Fruit fly (Drosophila melanogaster) whole organism, embryonic: Measurements from ENCODE around the gene CG42759.

Experiments used
- ATbp ChIP-seq: fragments of 200-800 bp; sonication (Bioruptor generic); optimal IDR thresholded peaks from 2 replicates; lab custom pipeline; 2017; ENCODE audit warnings: missing biosample characterization, mild to moderate bottlenecking, missing genetic modification characterization, missing genetic modification reagents
- CG10209 ChIP-seq: fragments of 200-800 bp; sonication (Bioruptor generic); optimal IDR thresholded peaks from 3 replicates; lab custom pipeline; 2017; ENCODE audit warnings: missing biosample characterization, mild to moderate bottlenecking, missing genetic modification characterization, missing genetic modification reagents
- CG11093 ChIP-seq: fragments of 200-800 bp; sonication (Bioruptor generic); IDR thresholded peaks from 3 replicates; pipeline ENCODE4 v1.3.6; 2022; ENCODE audit warnings: missing biosample characterization, missing genetic modification characterization
- CG12744 ChIP-seq: fragments of 200-800 bp; sonication (Bioruptor generic); optimal IDR thresholded peaks from 2 replicates; lab custom pipeline; 2016; ENCODE audit warnings: missing biosample characterization, missing genetic modification characterization
- CG13123 ChIP-seq: fragments of 200-800 bp; sonication (Bioruptor generic); optimal IDR thresholded peaks from 2 replicates; lab custom pipeline; 2016; ENCODE audit warnings: missing biosample characterization, missing genetic modification characterization
- CG14050 ChIP-seq: fragments of 200-800 bp; sonication (Bioruptor generic); IDR thresholded peaks from 3 replicates; pipeline ENCODE4 v1.3.6; 2022; ENCODE audit warnings: missing biosample characterization, missing genetic modification characterization
- CG14710 ChIP-seq: fragments of 200-800 bp; sonication (Bioruptor generic); optimal IDR thresholded peaks from 3 replicates; lab custom pipeline; 2019; ENCODE audit warnings: missing biosample characterization, mild to moderate bottlenecking, missing genetic modification characterization, moderate library complexity
- CG15269 ChIP-seq: fragments of 200-800 bp; sonication (Bioruptor generic); optimal IDR thresholded peaks from 2 replicates; lab custom pipeline; 2018; ENCODE audit warnings: missing biosample characterization, mild to moderate bottlenecking, missing genetic modification characterization, moderate library complexity
- CG15479 ChIP-seq: fragments of 200-800 bp; sonication (Bioruptor generic); optimal IDR thresholded peaks from 3 replicates; lab custom pipeline; 2019; ENCODE audit warnings: missing biosample characterization, mild to moderate bottlenecking, missing genetic modification characterization, moderate library complexity
- CG15601 ChIP-seq: fragments of 200-800 bp; sonication (Bioruptor generic); optimal IDR thresholded peaks from 3 replicates; lab custom pipeline; 2019; ENCODE audit warnings: missing biosample characterization, mild to moderate bottlenecking, missing genetic modification characterization, moderate library complexity
- CG1603 ChIP-seq: fragments of 200-800 bp; sonication (Bioruptor generic); optimal IDR thresholded peaks from 2 replicates; lab custom pipeline; 2019; ENCODE audit warnings: missing biosample characterization, mild to moderate bottlenecking, missing genetic modification characterization, moderate library complexity
- CG17612 ChIP-seq: fragments of 200-800 bp; sonication (Bioruptor generic); IDR thresholded peaks from 2 replicates; pipeline ENCODE4 v1.3.6; 2022; ENCODE audit warnings: missing biosample characterization, missing genetic modification characterization
- CG17829 ChIP-seq: fragments of 200-800 bp; optimal IDR thresholded peaks from 2 replicates; lab custom pipeline; 2019; ENCODE audit warnings: missing biosample characterization, mild to moderate bottlenecking, missing genetic modification characterization, moderate library complexity
- CG18011 ChIP-seq: fragments of 200-800 bp; sonication (Bioruptor generic); optimal IDR thresholded peaks from 2 replicates; lab custom pipeline; 2017; ENCODE audit warnings: missing biosample characterization, missing genetic modification characterization, mild to moderate bottlenecking, moderate library complexity, missing genotype
- CG2129 ChIP-seq: fragments of 200-800 bp; sonication (Bioruptor generic); IDR thresholded peaks from 2 replicates; pipeline ENCODE4 v1.3.6; 2022; ENCODE audit warnings: missing biosample characterization, missing genetic modification characterization; ENCODE audit not compliant: partially characterized antibody
- CG3281 ChIP-seq: fragments of 200-800 bp; sonication (Bioruptor generic); optimal IDR thresholded peaks from 3 replicates; lab custom pipeline; 2017; ENCODE audit warnings: missing biosample characterization, mild to moderate bottlenecking, missing genetic modification characterization
- CG33557 ChIP-seq: fragments of 200-800 bp; sonication (Bioruptor generic); optimal IDR thresholded peaks from 2 replicates; lab custom pipeline; 2019; ENCODE audit warnings: missing biosample characterization, mild to moderate bottlenecking, missing genetic modification characterization, moderate library complexity
- CG4424 ChIP-seq: fragments of 200-800 bp; sonication (Bioruptor generic); optimal IDR thresholded peaks from 3 replicates; lab custom pipeline; 2016; ENCODE audit warnings: missing biosample characterization, missing genetic modification characterization
- CG4730 ChIP-seq: fragments of 200-800 bp; sonication (Bioruptor generic); IDR thresholded peaks from 2 replicates; pipeline ENCODE4 v1.3.6; 2022; ENCODE audit warnings: missing biosample characterization, missing genetic modification characterization
- CG6854 ChIP-seq: fragments of 200-800 bp; sonication (Bioruptor generic); optimal IDR thresholded peaks from 3 replicates; lab custom pipeline; 2017; ENCODE audit warnings: missing biosample characterization, mild to moderate bottlenecking, missing genetic modification characterization
- CG8281 ChIP-seq: fragments of 200-800 bp; sonication (Bioruptor generic); optimal IDR thresholded peaks from 2 replicates; lab custom pipeline; 2018; ENCODE audit warnings: missing biosample characterization, mild to moderate bottlenecking, missing genetic modification characterization, moderate library complexity
- CG8478 ChIP-seq: fragments of >200 bp; optimal IDR thresholded peaks from 2 replicates; lab custom pipeline; 2018
- CG8924 ChIP-seq: fragments of 200-800 bp; optimal IDR thresholded peaks from 3 replicates; lab custom pipeline; 2019; ENCODE audit warnings: missing biosample characterization, mild to moderate bottlenecking, missing genetic modification characterization, moderate library complexity
- D ChIP-seq, 2 experiments: fragments of 200-800 bp in 1 of 2; fragments of >200 bp in 1 of 2; sonication (Bioruptor generic) in 1 of 2; optimal IDR thresholded peaks; 2 replicates in 1 of 2; 3 replicates in 1 of 2; lab custom pipeline; 2017; ENCODE audit warnings: mild to moderate bottlenecking in 1 of 2, missing biosample characterization in 1 of 2, missing genetic modification characterization in 1 of 2, missing genetic modification reagents in 1 of 2
- Dp ChIP-seq: fragments of 200-800 bp; sonication (Bioruptor generic); optimal IDR thresholded peaks from 2 replicates; lab custom pipeline; 2018; ENCODE audit warnings: missing biosample characterization, mild to moderate bottlenecking, missing genetic modification characterization, moderate library complexity
- H15 ChIP-seq: fragments of 200-800 bp; sonication (Bioruptor generic); IDR thresholded peaks from 3 replicates; pipeline ENCODE4 v1.3.6; 2022; ENCODE audit warnings: missing biosample characterization, missing genetic modification characterization
- Med ChIP-seq: fragments of 200-800 bp; sonication (Bioruptor generic); peaks from one replicate; lab custom pipeline; 2016; ENCODE audit warnings: missing biosample characterization, missing genetic modification characterization, mild to moderate bottlenecking, inconsistent platforms, moderate library complexity
- Mrtf ChIP-seq: fragments of 200-800 bp; sonication (Bioruptor generic); IDR thresholded peaks from 3 replicates; pipeline ENCODE4 v1.3.6; 2022; ENCODE audit warnings: missing biosample characterization, missing genetic modification characterization
- Six4 ChIP-seq: fragments of 200-800 bp; sonication (Bioruptor generic); optimal IDR thresholded peaks from 2 replicates; lab custom pipeline; 2016; ENCODE audit warnings: missing biosample characterization, missing genetic modification characterization
- bcd ChIP-seq: fragments of 200-800 bp; sonication (Bioruptor generic); optimal IDR thresholded peaks from 2 replicates; lab custom pipeline; 2017; ENCODE audit warnings: missing biosample characterization, mild to moderate bottlenecking, missing genetic modification characterization
- cad ChIP-seq: fragments of >200 bp; optimal IDR thresholded peaks from 2 replicates; lab custom pipeline; 2017; ENCODE audit warnings: missing biosample characterization, missing genetic modification characterization
- cg ChIP-seq: fragments of 200-800 bp; sonication (Bioruptor generic); optimal IDR thresholded peaks from 3 replicates; lab custom pipeline; 2019; ENCODE audit warnings: missing biosample characterization, mild to moderate bottlenecking, missing genetic modification characterization, moderate library complexity
- chinmo ChIP-seq: fragments of 200-800 bp; sonication (Bioruptor generic); IDR thresholded peaks from 4 replicates; pipeline ENCODE4 v1.3.6; 2022; ENCODE audit warnings: missing biosample characterization, missing genetic modification characterization; ENCODE audit not compliant: partially characterized antibody
- da ChIP-seq: fragments of 200-800 bp; sonication (Bioruptor generic); optimal IDR thresholded peaks from 2 replicates; lab custom pipeline; 2016; ENCODE audit warnings: missing biosample characterization, missing genetic modification characterization
- gem ChIP-seq: fragments of 200-800 bp; sonication (Bioruptor generic); optimal IDR thresholded peaks from 2 replicates; lab custom pipeline; 2019; ENCODE audit warnings: missing biosample characterization, mild to moderate bottlenecking, missing genetic modification characterization, moderate library complexity
- ham ChIP-seq: fragments of 200-800 bp; sonication (Bioruptor generic); IDR thresholded peaks from 2 replicates; pipeline ENCODE4 v1.3.6; 2022; ENCODE audit warnings: missing biosample characterization, missing genetic modification characterization
- hkb ChIP-seq, 2 experiments: fragments of 200-800 bp in 1 of 2; fragments of >200 bp in 1 of 2; sonication (Bioruptor generic) in 1 of 2; IDR thresholded peaks in 1 of 2; optimal IDR thresholded peaks in 1 of 2; 2 replicates each; pipeline versions ENCODE4 v1.3.6 to Lab custom; 2017 to 2022; ENCODE audit warnings: missing biosample characterization in 1 of 2, missing genetic modification characterization in 1 of 2
- ind ChIP-seq: fragments of 200-800 bp; sonication (Bioruptor generic); optimal IDR thresholded peaks from 3 replicates; lab custom pipeline; 2016; ENCODE audit warnings: missing biosample characterization, missing genetic modification characterization
- kah ChIP-seq: fragments of 200-800 bp; sonication (Bioruptor generic); optimal IDR thresholded peaks from 2 replicates; lab custom pipeline; 2018; ENCODE audit warnings: missing biosample characterization, mild to moderate bottlenecking, missing genetic modification characterization
- lola ChIP-seq, 3 experiments: fragments of >200 bp in 2 of 3; fragments of 200-800 bp in 1 of 3; sonication (Bioruptor generic) in 1 of 3; optimal IDR thresholded peaks; 2 replicates each; lab custom pipeline; 2017 to 2019; ENCODE audit warnings: missing biosample characterization in 3 of 3, missing genetic modification characterization in 3 of 3, mild to moderate bottlenecking in 1 of 3, moderate library complexity in 1 of 3
- phol ChIP-seq: fragments of 200-800 bp; sonication (Bioruptor generic); optimal IDR thresholded peaks from 3 replicates; lab custom pipeline; 2018; ENCODE audit warnings: missing biosample characterization, mild to moderate bottlenecking, missing genetic modification characterization, moderate library complexity
- pita ChIP-seq: fragments of 200-800 bp; sonication (Bioruptor generic); optimal IDR thresholded peaks from 2 replicates; lab custom pipeline; 2017; ENCODE audit warnings: missing biosample characterization, mild to moderate bottlenecking, missing genetic modification characterization
- prd ChIP-seq, 3 experiments: fragments of >200 bp in 2 of 3; fragments of 200-800 bp in 1 of 3; sonication (Bioruptor generic) in 1 of 3; optimal IDR thresholded peaks in 2 of 3; IDR thresholded peaks in 1 of 3; 2 replicates in 2 of 3; 3 replicates in 1 of 3; pipeline versions ENCODE4 v1.3.6 to Lab custom; 2017 to 2022; ENCODE audit warnings: missing biosample characterization in 1 of 3, missing genetic modification characterization in 1 of 3
- ro ChIP-seq: fragments of 200-800 bp; sonication (Bioruptor generic); IDR thresholded peaks from 2 replicates; pipeline ENCODE4 v1.3.6; 2022; ENCODE audit warnings: missing biosample characterization, missing genetic modification characterization
- row ChIP-seq: fragments of 200-800 bp; sonication (Bioruptor generic); IDR thresholded peaks from 3 replicates; pipeline ENCODE4 v1.3.6; 2022; ENCODE audit warnings: missing biosample characterization, missing genetic modification characterization
- scrt ChIP-seq: fragments of 200-800 bp; sonication (Bioruptor generic); optimal IDR thresholded peaks from 2 replicates; lab custom pipeline; 2018; ENCODE audit warnings: missing biosample characterization, mild to moderate bottlenecking, missing genetic modification characterization, moderate library complexity
- slbo ChIP-seq: fragments of 200-800 bp; sonication (Bioruptor generic); IDR thresholded peaks from 2 replicates; pipeline ENCODE4 v1.3.6; 2022; ENCODE audit warnings: missing biosample characterization, missing genetic modification characterization
- tio ChIP-seq: fragments of 200-800 bp; sonication (Bioruptor generic); optimal IDR thresholded peaks from 2 replicates; lab custom pipeline; 2017; ENCODE audit warnings: missing biosample characterization, missing genetic modification characterization, inconsistent platforms
- vvl ChIP-seq: fragments of 200-800 bp; sonication (Bioruptor generic); IDR thresholded peaks from 2 replicates; pipeline ENCODE4 v1.3.6; 2022; ENCODE audit warnings: missing biosample characterization, missing genetic modification characterization

Gene CG42759

dm6 chr3R:10111815-10112185 lies 31.1 kb upstream of the CG42759 start (continued):
- TF ChIP-seq da (GFP tag; lab: Kevin White, UChicago) (no peak), CG17829 (peak; percentile 32), CG14710 (tag; lab: Kevin White, UChicago) (peak; percentile 16), CG18011 (GFP tag; lab: Kevin White, UChicago) (no peak), hkb (optimal IDR thresholded peaks at IDR 0.05; lab: Kevin White, UChicago) (no peak), hkb (GFP tag; IDR thresholded peaks at IDR 0.05; lab: Robert Waterston, UW) (0 out of 2 replicates have a peak, but pooled peaks have one; percentile 7), CG15601 (tag; lab: Kevin White, UChicago) (no peak), Mrtf (GFP tag; lab: Robert Waterston, UW) (no peak), kah (GFP tag; lab: Kevin White, UChicago) (no peak), ham (GFP tag; lab: Robert Waterston, UW) (no peak), CG4424 (GFP tag; lab: Kevin White, UChicago) (peak; percentile 39), CG8924 (tag; lab: Kevin White, UChicago) (peak; percentile 2), phol (tag; lab: Kevin White, UChicago) (peak; percentile 42), scrt (GFP tag; lab: Kevin White, UChicago) (no peak), CG12744 (no peak), ATbp (GFP tag; lab: Kevin White, UChicago) (no peak), CG3281 (GFP tag; lab: Kevin White, UChicago) (peak; percentile 4), lola (GFP tag; optimal IDR thresholded peaks at IDR 0.05; lab: Kevin White, UChicago) (peak in 1 of 3 experiments; percentile 40), prd (optimal IDR thresholded peaks at IDR 0.05; lab: Kevin White, UChicago) (no peak), prd (GFP tag; IDR thresholded peaks at IDR 0.05; lab: Robert Waterston, UW) (0 out of 3 replicates have a peak, but pooled peaks have one; percentile 5), Six4 (GFP tag; lab: Kevin White, UChicago) (no peak), CG14050 (GFP tag; lab: Robert Waterston, UW) (no peak), CG15269 (tag; lab: Kevin White, UChicago) (no peak), H15 (GFP tag; lab: Robert Waterston, UW) (no peak), CG6854 (GFP tag; lab: Kevin White, UChicago) (no peak), CG4730 (GFP tag; lab: Robert Waterston, UW) (no peak), bcd (peak; percentile 24), gem (tag; lab: Kevin White, UChicago) (peak; percentile 55), CG2129 (GFP tag; lab: Robert Waterston, UW) (no peak), vvl (no peak), tio (peak; percentile 21), CG8281 (tag; lab: Kevin White, UChicago) (no peak), row (GFP tag; lab: Robert Waterston, UW) (no peak; the same call in 2 of the 3 replicates), CG10209 (peak; percentile 12), CG13123 (no peak), ind (GFP tag; lab: Kevin White, UChicago) (peak; percentile 4), slbo (GFP tag; lab: Robert Waterston, UW) (no peak), ro (no peak)

DNA sequence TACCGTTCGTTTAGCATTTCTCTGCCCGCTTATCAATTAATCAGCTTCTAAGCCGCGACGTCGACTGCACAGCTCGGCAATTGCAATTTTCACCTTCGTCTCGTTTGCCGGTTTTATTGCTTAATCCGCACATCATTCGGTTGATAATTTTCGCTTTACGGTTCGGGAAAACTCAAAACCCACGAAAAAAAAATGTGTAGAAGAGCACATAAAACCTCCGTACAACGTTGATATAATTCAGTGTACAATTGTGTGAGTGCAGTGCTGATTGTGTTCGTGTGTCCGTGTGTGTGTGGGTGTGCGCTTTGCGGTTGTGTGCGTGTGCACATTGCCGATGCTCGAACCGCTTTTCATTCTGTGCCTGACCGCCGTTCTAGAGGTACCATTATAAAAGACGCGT lies 30.7 kb upstream of the CG42759 start, which contains the start of gene CAH7:
CAH7 (plus strand) TSS at position 43 of the 400 bp plus-strand sequence.
- TF ChIP-seq CG15479 (peak; percentile 82), CG17612 (GFP tag; lab: Robert Waterston, UW) (no peak), chinmo (GFP tag; lab: Robert Waterston, UW) (0 out of 4 replicates have a peak, but pooled peaks have one; percentile 59), CG8478 (lab: Kevin White, UChicago) (peak; percentile 22), CG33557 (no peak), CG17829 (no peak), hkb (optimal IDR thresholded peaks at IDR 0.05; lab: Kevin White, UChicago) (no peak), hkb (GFP tag; IDR thresholded peaks at IDR 0.05; lab: Robert Waterston, UW) (0 out of 2 replicates have a peak, but pooled peaks have one; percentile 2), Med (peak; percentile 13), Dp (GFP tag; lab: Kevin White, UChicago) (no peak), cad (GFP tag; lab: Kevin White, UChicago) (peak; percentile 42), pita (GFP tag; lab: Kevin White, UChicago) (no peak), scrt (GFP tag; lab: Kevin White, UChicago) (no peak), cg (peak; percentile 82), CG11093 (0 out of 3 replicates have a peak, but pooled peaks have one; percentile 2), D (optimal IDR thresholded peaks at IDR 0.05; lab: Kevin White, UChicago) (no peak), D (GFP tag; optimal IDR thresholded peaks at IDR 0.05; lab: Kevin White, UChicago) (no peak), CG1603 (no peak)
